Fruit fly (Drosophila melanogaster): ENCODE measurements around the gene Pde9.

Pde9 gene

dm6 chrX:12922338-12922737 lies 25.2 kb upstream of the Pde9 start:
- TF ChIP-seq jim (GFP tag; optimal IDR thresholded peaks at IDR 0.05) (no peak), sv (GFP tag; optimal IDR thresholded peaks at IDR 0.05) (no peak), br (GFP tag; optimal IDR thresholded peaks at IDR 0.05) (no peak), Abd-B (GFP tag; optimal IDR thresholded peaks at IDR 0.05) (no peak), dsf (GFP tag; optimal IDR thresholded peaks at IDR 0.05; ENCODE audit: borderline replicate concordance) (no peak), rgr (GFP tag; optimal IDR thresholded peaks at IDR 0.05) (no peak), HLH106 (tag; optimal IDR thresholded peaks at IDR 0.05) (no peak), psq (GFP tag; optimal IDR thresholded peaks at IDR 0.05) (no peak), Rel (GFP tag; optimal IDR thresholded peaks at IDR 0.05) (no peak), Rel (tag; optimal IDR thresholded peaks at IDR 0.05) (no peak), Hnf4 (GFP tag; optimal IDR thresholded peaks at IDR 0.05) (no peak), dl (GFP tag; optimal IDR thresholded peaks at IDR 0.05; ENCODE audit: insufficient read depth in 1 of 2, partially characterized antibody in 2 of 2) (no peak), woc (GFP tag; optimal IDR thresholded peaks at IDR 0.05) (no peak), Sp1 (GFP tag; optimal IDR thresholded peaks at IDR 0.05) (no peak), foxo (GFP tag; optimal IDR thresholded peaks at IDR 0.05) (no peak), CG9705 (GFP tag; optimal IDR thresholded peaks at IDR 0.05) (no peak), pan (optimal IDR thresholded peaks at IDR 0.05) (no peak), GATAd (GFP tag; optimal IDR thresholded peaks at IDR 0.05) (no peak), OdsH (GFP tag; optimal IDR thresholded peaks at IDR 0.05) (no peak), Vsx2 (GFP tag; optimal IDR thresholded peaks at IDR 0.05; ENCODE audit: partially characterized antibody) (no peak), fru (GFP tag; optimal IDR thresholded peaks at IDR 0.05) (no peak)

dm6 chrX:12919594-12919993 lies 22.5 kb upstream of the Pde9 start:
- TF ChIP-seq Rel (GFP tag; optimal IDR thresholded peaks at IDR 0.05): no peak
- TF ChIP-seq Rel (tag; optimal IDR thresholded peaks at IDR 0.05): no peak
- no peak for TF ChIP-seq Dfd (GFP tag; optimal IDR thresholded peaks at IDR 0.05)
- no peak for TF ChIP-seq Dif (GFP tag; optimal IDR thresholded peaks at IDR 0.05; ENCODE audit: partially characterized antibody)
- no peak for TF ChIP-seq sage (GFP tag; optimal IDR thresholded peaks at IDR 0.05)
- TF ChIP-seq N (GFP tag; optimal IDR thresholded peaks at IDR 0.05): no peak
- TF ChIP-seq OdsH (GFP tag; optimal IDR thresholded peaks at IDR 0.05): no peak
- TF ChIP-seq dmrt93B (GFP tag; optimal IDR thresholded peaks at IDR 0.05): no peak
- no peak for TF ChIP-seq Myc (optimal IDR thresholded peaks at IDR 0.05)
- no peak for TF ChIP-seq brk (GFP tag; optimal IDR thresholded peaks at IDR 0.05)
- TF ChIP-seq lola (GFP tag; optimal IDR thresholded peaks at IDR 0.05): no peak
- TF ChIP-seq sv (GFP tag; optimal IDR thresholded peaks at IDR 0.05): no peak
- TF ChIP-seq h (GFP tag; optimal IDR thresholded peaks at IDR 0.05): no peak
- TF ChIP-seq Hr83 (GFP tag; optimal IDR thresholded peaks at IDR 0.05; ENCODE audit: poor library complexity, severe bottlenecking): no peak
- no peak for TF ChIP-seq rgr (GFP tag; optimal IDR thresholded peaks at IDR 0.05)
- TF ChIP-seq foxo (GFP tag; optimal IDR thresholded peaks at IDR 0.05): no peak
- TF ChIP-seq Hr78 (GFP tag; optimal IDR thresholded peaks at IDR 0.05): no peak
- TF ChIP-seq jim (GFP tag; optimal IDR thresholded peaks at IDR 0.05): no peak
- TF ChIP-seq dsf (GFP tag; optimal IDR thresholded peaks at IDR 0.05; ENCODE audit: borderline replicate concordance): no peak
- TF ChIP-seq woc (GFP tag; optimal IDR thresholded peaks at IDR 0.05): no peak
- TF ChIP-seq tai (GFP tag; optimal IDR thresholded peaks at IDR 0.05): no peak

- TF ChIP-seq Mio (GFP tag; optimal IDR thresholded peaks at IDR 0.05): no peak
- no peak for TF ChIP-seq Jra (GFP tag; optimal IDR thresholded peaks at IDR 0.05)
- no peak for TF ChIP-seq Sp1 (GFP tag; optimal IDR thresholded peaks at IDR 0.05)
These were observed 20.1 kb upstream of the Pde9 start, which contains the start of gene fne for dm6 chrX:12917177-12917576. Gene fne (plus strand): TSS chrX:12917477.

- TF ChIP-seq psq (GFP tag; optimal IDR thresholded peaks at IDR 0.05) (peak; percentile 12), foxo (GFP tag; optimal IDR thresholded peaks at IDR 0.05) (peak in 1 of 2 experiments; percentile 43), dmrt93B (GFP tag; optimal IDR thresholded peaks at IDR 0.05) (peak; percentile 4), fru (GFP tag; optimal IDR thresholded peaks at IDR 0.05) (no peak), HLH106 (tag; optimal IDR thresholded peaks at IDR 0.05) (peak; percentile 52), Sp1 (GFP tag; optimal IDR thresholded peaks at IDR 0.05) (peak; percentile 62), sv (GFP tag; optimal IDR thresholded peaks at IDR 0.05) (no peak)
These were observed 16.6 kb upstream of the Pde9 start for dm6 chrX:12913729-12914128.
